Worm (Caenorhabditis elegans) whole organism, late embryonic: ENCODE measurements around the gene nspg-14.

Source experiments
- C08G9.2 ChIP-seq: sonication (generic microtip); optimal IDR thresholded peaks from 2 replicates; lab custom pipeline; 2016; ENCODE audit warnings: mild to moderate bottlenecking, missing genetic modification characterization, moderate library complexity, missing compliant biosample characterization
- Y22D7AL.16 ChIP-seq: sonication (generic microtip); optimal IDR thresholded peaks from 2 replicates; lab custom pipeline; 2016; ENCODE audit warnings: missing genetic modification characterization, missing compliant biosample characterization
- ahr-1 ChIP-seq: sonication (generic microtip); optimal IDR thresholded peaks from 2 replicates; lab custom pipeline; 2016; ENCODE audit warnings: missing genetic modification characterization, missing compliant biosample characterization
- ama-1 ChIP-seq: fragments of 150-350 bp; optimal IDR thresholded peaks from 2 replicates; lab custom pipeline; 2014
- ceh-19 ChIP-seq: fragments of 200-800 bp; sonication (Bioruptor generic); optimal IDR thresholded peaks from 2 replicates; lab custom pipeline; 2018; ENCODE audit warnings: mild to moderate bottlenecking, missing genetic modification characterization, missing compliant biosample characterization
- ceh-2 ChIP-seq: sonication (generic microtip); optimal IDR thresholded peaks from 2 replicates; lab custom pipeline; 2016; ENCODE audit warnings: missing genotype, missing genetic modification characterization, missing compliant biosample characterization
- dve-1 ChIP-seq: sonication (generic microtip); optimal IDR thresholded peaks from 2 replicates; lab custom pipeline; 2017; ENCODE audit warnings: antibody characterized with exemption, mild to moderate bottlenecking, missing genetic modification characterization, missing compliant biosample characterization
- fkh-6 ChIP-seq: sonication (generic microtip); optimal IDR thresholded peaks from 2 replicates; lab custom pipeline; 2016; ENCODE audit warnings: missing genetic modification characterization, missing compliant biosample characterization
- hlh-13 ChIP-seq: fragments of 200-800 bp; sonication (Bioruptor generic); optimal IDR thresholded peaks from 2 replicates; lab custom pipeline; 2018; ENCODE audit warnings: mild to moderate bottlenecking, missing genetic modification characterization, missing compliant biosample characterization
- unc-3 ChIP-seq, 2 experiments: fragments of 200-800 bp in 1 of 2; sonication (Bioruptor generic) in 1 of 2; sonication (generic microtip) in 1 of 2; conservative IDR thresholded peaks in 1 of 2; optimal IDR thresholded peaks in 1 of 2; 2 replicates each; pipeline versions ENCODE4 v1.3.6 to Lab custom; 2016 to 2022; ENCODE audit warnings: missing compliant biosample characterization in 2 of 2, missing genetic modification characterization in 2 of 2, missing genetic modification reagents in 1 of 2
- unc-55 ChIP-seq: sonication (generic microtip); optimal IDR thresholded peaks from 2 replicates; lab custom pipeline; 2017; ENCODE audit warnings: missing biosample characterization, missing genetic modification reagents, missing genetic modification characterization
- zip-5 ChIP-seq: sonication (generic microtip); optimal IDR thresholded peaks from 2 replicates; lab custom pipeline; 2016; ENCODE audit warnings: missing genetic modification characterization, missing compliant biosample characterization

Gene nspg-14

DNA sequence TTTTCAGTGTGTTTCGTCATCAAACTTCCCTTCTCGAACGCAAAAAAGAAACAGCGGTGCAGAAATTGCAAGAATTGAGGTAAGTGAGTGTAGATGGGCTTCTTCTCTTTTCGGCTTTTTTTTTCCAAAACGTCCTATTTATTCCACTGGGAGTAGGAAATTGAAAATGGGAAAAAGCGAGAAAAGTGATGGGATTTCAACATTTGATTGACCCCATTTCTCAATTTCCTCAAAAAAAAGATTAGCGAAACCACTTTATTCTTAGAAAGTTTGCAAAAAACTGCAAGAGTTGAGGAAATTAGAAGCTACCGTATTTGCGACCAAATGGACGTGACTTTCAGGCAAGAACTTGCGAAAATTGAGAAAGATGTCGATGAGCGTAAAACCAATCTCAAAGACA, 50.7 kb downstream of the nspg-14 start, which contains the start of gene ags-3:
TSS of gene ags-3 (minus strand) at position 101 of the 400 bp plus-strand sequence.
- no peak for TF ChIP-seq Y22D7AL.16 (tag; lab: Kevin White, UChicago)
- no peak for TF ChIP-seq unc-55 (GFP tag; lab: Kevin White, UChicago)
- no peak for TF ChIP-seq hlh-13 (GFP tag; lab: Kevin White, UChicago)
- no peak for TF ChIP-seq ama-1
- no peak for TF ChIP-seq C08G9.2 (tag; lab: Kevin White, UChicago)
- TF ChIP-seq ceh-19 (GFP tag; lab: Kevin White, UChicago) = no peak
- TF ChIP-seq ahr-1 = no peak
- no peak for TF ChIP-seq fkh-6 (tag; lab: Kevin White, UChicago)
- TF ChIP-seq unc-3 (GFP tag; conservative IDR thresholded peaks at IDR 0.05; lab: Robert Waterston, UW) = no peak
- TF ChIP-seq unc-3 (tag; optimal IDR thresholded peaks at IDR 0.05; lab: Kevin White, UChicago) = no peak
- TF ChIP-seq dve-1 (tag; lab: Kevin White, UChicago) = no peak
- TF ChIP-seq ceh-2 (tag; lab: Kevin White, UChicago) = no peak
- TF ChIP-seq zip-5 (tag; lab: Kevin White, UChicago) = no peak
